Fruit fly (Drosophila melanogaster) whole organism, embryonic: ENCODE results near the gene CG17202.

Experiments used
- CG10267 ChIP-seq: fragments of 200-800 bp; sonication (Bioruptor generic); optimal IDR thresholded peaks from 2 replicates; lab custom pipeline; 2018; ENCODE audit warnings: missing biosample characterization, mild to moderate bottlenecking, missing genetic modification characterization, moderate library complexity
- CG10431 ChIP-seq: fragments of 200-800 bp; sonication (Bioruptor generic); optimal IDR thresholded peaks from 3 replicates; lab custom pipeline; 2018; ENCODE audit warnings: missing biosample characterization, mild to moderate bottlenecking, missing genetic modification characterization
- CG11247 ChIP-seq: fragments of 200-800 bp; sonication (Bioruptor generic); IDR thresholded peaks from 2 replicates; pipeline ENCODE4 v1.3.6; 2022; ENCODE audit warnings: missing biosample characterization, missing genetic modification characterization
- CG13287 ChIP-seq: fragments of 200-800 bp; sonication (Bioruptor generic); IDR thresholded peaks from 2 replicates; pipeline ENCODE4 v1.3.6; 2022; ENCODE audit warnings: missing biosample characterization, missing genetic modification characterization; ENCODE audit not compliant: partially characterized antibody
- CG13624 ChIP-seq: fragments of 200-800 bp; sonication (Bioruptor generic); optimal IDR thresholded peaks from 2 replicates; lab custom pipeline; 2016; ENCODE audit warnings: missing biosample characterization, missing genetic modification characterization
- CG14710 ChIP-seq: fragments of 200-800 bp; sonication (Bioruptor generic); optimal IDR thresholded peaks from 3 replicates; lab custom pipeline; 2019; ENCODE audit warnings: missing biosample characterization, mild to moderate bottlenecking, missing genetic modification characterization, moderate library complexity
- CG15269 ChIP-seq: fragments of 200-800 bp; sonication (Bioruptor generic); optimal IDR thresholded peaks from 2 replicates; lab custom pipeline; 2018; ENCODE audit warnings: missing biosample characterization, mild to moderate bottlenecking, missing genetic modification characterization, moderate library complexity
- CG1529 ChIP-seq: fragments of 200-800 bp; sonication (Bioruptor generic); optimal IDR thresholded peaks from 3 replicates; lab custom pipeline; 2018; ENCODE audit warnings: missing biosample characterization, missing genetic modification characterization
- CG15696 ChIP-seq: fragments of 200-800 bp; sonication (Bioruptor generic); optimal IDR thresholded peaks from 2 replicates; lab custom pipeline; 2019; ENCODE audit warnings: missing biosample characterization, mild to moderate bottlenecking, missing genetic modification characterization, moderate library complexity
- CG17385 ChIP-seq: fragments of 200-800 bp; sonication (Bioruptor generic); optimal IDR thresholded peaks from 3 replicates; lab custom pipeline; 2018; ENCODE audit warnings: missing biosample characterization, mild to moderate bottlenecking, missing genetic modification characterization
- CG18764 ChIP-seq: fragments of 200-800 bp; sonication (Bioruptor generic); optimal IDR thresholded peaks from 3 replicates; lab custom pipeline; 2016; ENCODE audit warnings: missing biosample characterization, missing genetic modification characterization
- CG30403 ChIP-seq: fragments of 200-800 bp; sonication (Bioruptor generic); optimal IDR thresholded peaks from 3 replicates; lab custom pipeline; 2016; ENCODE audit warnings: missing biosample characterization, missing genetic modification characterization
- CG32767 ChIP-seq: fragments of 200-800 bp; sonication (Bioruptor generic); IDR thresholded peaks from 2 replicates; pipeline ENCODE4 v1.3.6; 2022; ENCODE audit warnings: missing biosample characterization, missing genetic modification characterization
- CG34422 ChIP-seq: fragments of 200-800 bp; sonication (Bioruptor generic); IDR thresholded peaks from 3 replicates; pipeline ENCODE4 v1.3.6; 2022; ENCODE audit warnings: missing biosample characterization, missing genetic modification characterization
- CG4730 ChIP-seq: fragments of 200-800 bp; sonication (Bioruptor generic); IDR thresholded peaks from 2 replicates; pipeline ENCODE4 v1.3.6; 2022; ENCODE audit warnings: missing biosample characterization, missing genetic modification characterization
- CG6813 ChIP-seq: fragments of 200-800 bp; sonication (Bioruptor generic); optimal IDR thresholded peaks from 2 replicates; lab custom pipeline; 2017; ENCODE audit warnings: missing biosample characterization, missing genetic modification characterization, mild to moderate bottlenecking, moderate library complexity, missing genetic modification reagents
- CG9817 ChIP-seq: fragments of 200-800 bp; sonication (Bioruptor generic); optimal IDR thresholded peaks from 2 replicates; lab custom pipeline; 2018; ENCODE audit warnings: missing biosample characterization, mild to moderate bottlenecking, missing genetic modification characterization, moderate library complexity
- D19B ChIP-seq: fragments of 200-800 bp; sonication (Bioruptor generic); optimal IDR thresholded peaks from 2 replicates; lab custom pipeline; 2017; ENCODE audit warnings: missing biosample characterization, mild to moderate bottlenecking, missing genetic modification characterization
- Dbx ChIP-seq: fragments of 200-800 bp; sonication (Bioruptor generic); IDR thresholded peaks from 3 replicates; pipeline ENCODE4 v1.3.6; 2022; ENCODE audit warnings: missing biosample characterization, missing genetic modification characterization
- Dip2 ChIP-seq: fragments of 200-800 bp; sonication (Bioruptor generic); IDR thresholded peaks from 2 replicates; pipeline ENCODE4 v1.3.6; 2022; ENCODE audit warnings: missing biosample characterization, missing genetic modification characterization
- Dip3 ChIP-seq: fragments of 200-800 bp; sonication (Bioruptor generic); optimal IDR thresholded peaks from 3 replicates; lab custom pipeline; 2016; ENCODE audit warnings: missing biosample characterization, missing genetic modification characterization
- Ets97D ChIP-seq: fragments of 200-800 bp; sonication (Bioruptor generic); optimal IDR thresholded peaks from 3 replicates; lab custom pipeline; 2016; ENCODE audit warnings: missing biosample characterization, missing genetic modification characterization
- Fer1 ChIP-seq: fragments of 200-800 bp; sonication (Bioruptor generic); optimal IDR thresholded peaks from 2 replicates; lab custom pipeline; 2017; ENCODE audit warnings: missing biosample characterization, mild to moderate bottlenecking, missing genetic modification characterization
- HmgZ ChIP-seq: fragments of 200-800 bp; sonication (Bioruptor generic); optimal IDR thresholded peaks from 2 replicates; lab custom pipeline; 2018; ENCODE audit warnings: missing biosample characterization, mild to moderate bottlenecking, missing genetic modification characterization
- Hr51 ChIP-seq, 2 experiments: fragments of 200-800 bp; sonication (Bioruptor generic); optimal IDR thresholded peaks; 2 replicates in 1 of 2; 3 replicates in 1 of 2; lab custom pipeline; 2016 to 2018; ENCODE audit warnings: missing biosample characterization in 2 of 2, missing genetic modification characterization in 2 of 2, mild to moderate bottlenecking in 1 of 2, moderate library complexity in 1 of 2
- Hsf ChIP-seq: fragments of 200-800 bp; sonication (Bioruptor generic); optimal IDR thresholded peaks from 3 replicates; lab custom pipeline; 2016; ENCODE audit warnings: missing biosample characterization, missing genetic modification characterization
- MBD-R2 ChIP-seq: fragments of 200-800 bp; sonication (Bioruptor generic); IDR thresholded peaks from 2 replicates; pipeline ENCODE4 v1.3.6; 2022; ENCODE audit warnings: missing biosample characterization, missing genetic modification characterization
- Oli ChIP-seq: fragments of 200-800 bp; sonication (Bioruptor generic); optimal IDR thresholded peaks from 2 replicates; lab custom pipeline; 2018; ENCODE audit warnings: missing biosample characterization, mild to moderate bottlenecking, missing genetic modification characterization, moderate library complexity
- Optix ChIP-seq: fragments of 200-800 bp; sonication (Bioruptor generic); IDR thresholded peaks from 3 replicates; pipeline ENCODE4 v1.3.6; 2022; ENCODE audit warnings: missing biosample characterization, missing genetic modification characterization
- Pdp1 ChIP-seq, 2 experiments: fragments of 200-800 bp; sonication (Bioruptor generic); optimal IDR thresholded peaks; 3 replicates each; lab custom pipeline; 2016; ENCODE audit warnings: missing biosample characterization in 2 of 2, missing genetic modification characterization in 2 of 2, mild to moderate bottlenecking in 1 of 2, moderate library complexity in 1 of 2
- Stat92E ChIP-seq, 3 experiments: fragments of >200 bp in 2 of 3; fragments of 200-800 bp in 1 of 3; sonication (Bioruptor generic) in 1 of 3; optimal IDR thresholded peaks; 2 replicates each; lab custom pipeline; 2017 to 2019; ENCODE audit warnings: missing biosample characterization in 3 of 3, missing genetic modification characterization in 3 of 3, mild to moderate bottlenecking in 1 of 3, moderate library complexity in 1 of 3
- Usf ChIP-seq: fragments of 200-800 bp; sonication (Bioruptor generic); optimal IDR thresholded peaks from 2 replicates; lab custom pipeline; 2017; ENCODE audit warnings: missing genotype, missing biosample characterization, missing genetic modification characterization
- YL-1 ChIP-seq: fragments of 200-800 bp; sonication (Bioruptor generic); optimal IDR thresholded peaks from 3 replicates; lab custom pipeline; 2017; ENCODE audit warnings: missing biosample characterization, mild to moderate bottlenecking, missing genetic modification characterization
- chinmo ChIP-seq: fragments of 200-800 bp; sonication (Bioruptor generic); IDR thresholded peaks from 4 replicates; pipeline ENCODE4 v1.3.6; 2022; ENCODE audit warnings: missing biosample characterization, missing genetic modification characterization; ENCODE audit not compliant: partially characterized antibody
- grau ChIP-seq: fragments of 200-800 bp; optimal IDR thresholded peaks from 3 replicates; lab custom pipeline; 2019; ENCODE audit warnings: missing biosample characterization, mild to moderate bottlenecking, missing genetic modification characterization, moderate library complexity
- hkb ChIP-seq, 2 experiments: fragments of 200-800 bp in 1 of 2; fragments of >200 bp in 1 of 2; sonication (Bioruptor generic) in 1 of 2; IDR thresholded peaks in 1 of 2; optimal IDR thresholded peaks in 1 of 2; 2 replicates each; pipeline versions ENCODE4 v1.3.6 to Lab custom; 2017 to 2022; ENCODE audit warnings: missing biosample characterization in 1 of 2, missing genetic modification characterization in 1 of 2
- lbe ChIP-seq: fragments of 200-800 bp; sonication (Bioruptor generic); optimal IDR thresholded peaks from 2 replicates; lab custom pipeline; 2016; ENCODE audit warnings: missing biosample characterization, mild to moderate bottlenecking, missing genetic modification characterization
- luna ChIP-seq: fragments of 200-800 bp; sonication (Bioruptor generic); optimal IDR thresholded peaks from 2 replicates; lab custom pipeline; 2016; ENCODE audit warnings: missing biosample characterization, missing genetic modification characterization
- phol ChIP-seq: fragments of 200-800 bp; sonication (Bioruptor generic); optimal IDR thresholded peaks from 3 replicates; lab custom pipeline; 2018; ENCODE audit warnings: missing biosample characterization, mild to moderate bottlenecking, missing genetic modification characterization, moderate library complexity
- pros ChIP-seq: fragments of 200-800 bp; sonication (Bioruptor generic); optimal IDR thresholded peaks from 3 replicates; lab custom pipeline; 2019; ENCODE audit warnings: missing biosample characterization, mild to moderate bottlenecking, missing genetic modification characterization, moderate library complexity
- sd ChIP-seq: fragments of 200-800 bp; sonication (Bioruptor generic); optimal IDR thresholded peaks from 3 replicates; lab custom pipeline; 2018; ENCODE audit warnings: missing biosample characterization, mild to moderate bottlenecking, missing genetic modification characterization, moderate library complexity
- seq ChIP-seq: fragments of 200-800 bp; sonication (Bioruptor generic); IDR thresholded peaks from 2 replicates; pipeline ENCODE4 v1.3.6; 2022; ENCODE audit warnings: missing biosample characterization, missing genetic modification characterization
- stc ChIP-seq: fragments of 200-800 bp; sonication (Bioruptor generic); IDR thresholded peaks from 2 replicates; pipeline ENCODE4 v1.3.6; 2022; ENCODE audit warnings: missing biosample characterization, missing genetic modification characterization
- tll ChIP-seq, 2 experiments: fragments of 200-800 bp in 1 of 2; fragments of >200 bp in 1 of 2; sonication (Bioruptor generic) in 1 of 2; optimal IDR thresholded peaks; 2 replicates each; lab custom pipeline; 2017 to 2019; ENCODE audit warnings: missing biosample characterization in 2 of 2, missing genetic modification characterization in 2 of 2, mild to moderate bottlenecking in 1 of 2, moderate library complexity in 1 of 2
- unpg ChIP-seq: fragments of 200-800 bp; sonication (Bioruptor generic); optimal IDR thresholded peaks from 3 replicates; lab custom pipeline; 2018; ENCODE audit warnings: missing biosample characterization, mild to moderate bottlenecking, missing genetic modification characterization, moderate library complexity
- vvl ChIP-seq: fragments of 200-800 bp; sonication (Bioruptor generic); IDR thresholded peaks from 2 replicates; pipeline ENCODE4 v1.3.6; 2022; ENCODE audit warnings: missing biosample characterization, missing genetic modification characterization
- z ChIP-seq: fragments of 200-800 bp; sonication (Bioruptor generic); IDR thresholded peaks from 3 replicates; pipeline ENCODE4 v1.3.6; 2022; ENCODE audit warnings: missing biosample characterization, missing genetic modification characterization

CG17202 gene

DNA sequence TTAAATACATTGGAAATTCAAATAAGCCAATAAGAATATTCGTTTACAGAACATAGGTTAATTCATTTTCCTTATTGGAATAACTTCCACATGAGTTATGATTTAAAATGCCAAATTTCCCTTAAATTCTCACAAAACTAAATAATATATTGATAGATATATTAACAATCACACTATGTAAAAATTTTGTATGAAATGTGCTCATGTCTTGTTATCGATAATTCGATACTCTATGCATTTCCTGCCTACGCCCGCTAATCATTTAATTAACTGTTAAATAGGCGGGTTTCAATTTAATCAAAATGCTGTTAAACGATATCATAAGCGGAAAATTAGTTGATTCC lies 3.7 kb downstream of the CG17202 start, which contains the start of gene NANS (continued):
- TF ChIP-seq CG13287 (GFP tag; lab: Robert Waterston, UW) (peak; percentile 18; the same call in 1 of the 2 replicates), chinmo (GFP tag; lab: Robert Waterston, UW) (0 out of 4 replicates have a peak, but pooled peaks have one; percentile 64)
- TF ChIP-seq, all 482 proteins: peak for 23

DNA sequence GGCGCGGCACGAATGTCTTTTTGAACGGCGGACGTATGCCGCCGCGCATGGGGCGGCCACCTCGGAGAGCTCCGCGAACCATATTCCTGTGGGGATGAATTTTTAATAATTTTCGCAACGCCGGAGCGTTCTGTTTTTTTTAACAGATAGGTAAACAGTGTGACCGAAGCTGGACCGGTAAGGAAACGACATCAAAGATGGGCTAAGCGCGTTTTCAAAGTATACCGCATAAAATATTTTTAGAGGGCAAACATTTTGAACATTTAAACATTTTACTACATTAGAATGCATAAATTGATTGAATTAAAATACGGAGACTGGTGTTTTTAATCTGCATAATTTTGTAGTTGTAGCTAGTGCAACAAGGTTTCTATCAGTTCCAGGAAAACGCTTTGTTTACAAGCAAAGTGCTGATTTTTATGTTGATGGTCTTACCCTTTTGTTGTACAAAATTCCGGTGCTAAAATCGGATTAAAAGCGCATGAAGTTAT lies 6.6 kb downstream of the CG17202 start, which contains the start of the genes CG5641 and CG5245:
TSS of gene CG5641 (minus strand) at position 163 of the 491 bp plus-strand sequence.
TSS of gene CG5245 (plus strand) at position 441 of the 491 bp plus-strand sequence.
- TF ChIP-seq pros (GFP tag; lab: Kevin White, UChicago) (no peak), CG11247 (GFP tag; lab: Robert Waterston, UW) (no peak), CG10431 (GFP tag; lab: Kevin White, UChicago) (no peak), CG13287 (GFP tag; lab: Robert Waterston, UW) (peak; percentile 18; the same call in 1 of the 2 replicates), luna (GFP tag; lab: Kevin White, UChicago) (no peak), tll (GFP tag; optimal IDR thresholded peaks at IDR 0.05; lab: Kevin White, UChicago) (no peak), CG4730 (GFP tag; lab: Robert Waterston, UW) (no peak), phol (peak; percentile 29), HmgZ (tag; lab: Kevin White, UChicago) (no peak), CG10267 (tag; lab: Kevin White, UChicago) (no peak), Optix (GFP tag; lab: Robert Waterston, UW) (no peak), CG30403 (GFP tag; lab: Kevin White, UChicago) (no peak), CG15269 (tag; lab: Kevin White, UChicago) (no peak), CG17385 (no peak), Fer1 (no peak), CG15696 (tag; lab: Kevin White, UChicago) (no peak), seq (GFP tag; lab: Robert Waterston, UW) (no peak), Hsf (no peak), Hr51 (GFP tag; optimal IDR thresholded peaks at IDR 0.05; lab: Kevin White, UChicago) (no peak), z (no peak), CG32767 (no peak), CG1529 (no peak), CG6813 (no peak), CG9817 (tag; lab: Kevin White, UChicago) (no peak), Dbx (no peak), MBD-R2 (GFP tag; lab: Robert Waterston, UW) (peak; percentile 70), Dip3 (GFP tag; lab: Kevin White, UChicago) (no peak), sd (tag; lab: Kevin White, UChicago) (no peak), Pdp1 (GFP tag; optimal IDR thresholded peaks at IDR 0.05; lab: Kevin White, UChicago) (no peak), Ets97D (GFP tag; lab: Kevin White, UChicago) (peak; percentile 23), CG14710 (tag; lab: Kevin White, UChicago) (peak; percentile 27), YL-1 (GFP tag; lab: Kevin White, UChicago) (peak; percentile 23), CG18764 (GFP tag; lab: Kevin White, UChicago) (no peak), vvl (GFP tag; lab: Robert Waterston, UW) (no peak), unpg (no peak), D19B (GFP tag; lab: Kevin White, UChicago) (no peak), Usf (no peak), grau (tag; lab: Kevin White, UChicago) (no peak), lbe (no peak), stc (no peak), Oli (tag; lab: Kevin White, UChicago) (no peak), Dip2 (GFP tag; lab: Robert Waterston, UW) (no peak), CG13624 (GFP tag; lab: Kevin White, UChicago) (no peak), hkb (optimal IDR thresholded peaks at IDR 0.05; lab: Kevin White, UChicago) (peak; percentile 26), hkb (GFP tag; IDR thresholded peaks at IDR 0.05; lab: Robert Waterston, UW) (no peak), Stat92E (GFP tag; optimal IDR thresholded peaks at IDR 0.05; lab: Kevin White, UChicago) (peak in 1 of 3 experiments; percentile 5), CG34422 (GFP tag; lab: Robert Waterston, UW) (peak; percentile 31; the same call in 1 of the 3 replicates)
